Worm (Caenorhabditis elegans) whole organism, late embryonic: ENCODE results near the gene sqt-3.

Source experiments
- che-1 ChIP-seq: sonication (generic microtip); optimal IDR thresholded peaks from 2 replicates; lab custom pipeline; 2016; ENCODE audit warnings: mild to moderate bottlenecking, missing genetic modification characterization, missing compliant biosample characterization
- dve-1 ChIP-seq: sonication (generic microtip); optimal IDR thresholded peaks from 2 replicates; lab custom pipeline; 2017; ENCODE audit warnings: antibody characterized with exemption, mild to moderate bottlenecking, missing genetic modification characterization, missing compliant biosample characterization
- elt-2 ChIP-seq: sonication (generic microtip); optimal IDR thresholded peaks from 2 replicates; lab custom pipeline; 2016; ENCODE audit warnings: missing genetic modification reagents, missing genetic modification characterization, missing compliant biosample characterization
- sox-2 ChIP-seq: fragments of 200-800 bp; sonication (Bioruptor generic); IDR thresholded peaks from 2 replicates; pipeline ENCODE4 v1.3.6; 2022; ENCODE audit warnings: missing genetic modification reagents, missing genetic modification characterization, missing compliant biosample characterization
- unc-55 ChIP-seq: sonication (generic microtip); optimal IDR thresholded peaks from 2 replicates; lab custom pipeline; 2017; ENCODE audit warnings: missing biosample characterization, missing genetic modification reagents, missing genetic modification characterization
- unc-86 ChIP-seq: sonication (generic microtip); optimal IDR thresholded peaks from 2 replicates; lab custom pipeline; 2016; ENCODE audit warnings: missing genetic modification characterization, missing compliant biosample characterization

DNA sequence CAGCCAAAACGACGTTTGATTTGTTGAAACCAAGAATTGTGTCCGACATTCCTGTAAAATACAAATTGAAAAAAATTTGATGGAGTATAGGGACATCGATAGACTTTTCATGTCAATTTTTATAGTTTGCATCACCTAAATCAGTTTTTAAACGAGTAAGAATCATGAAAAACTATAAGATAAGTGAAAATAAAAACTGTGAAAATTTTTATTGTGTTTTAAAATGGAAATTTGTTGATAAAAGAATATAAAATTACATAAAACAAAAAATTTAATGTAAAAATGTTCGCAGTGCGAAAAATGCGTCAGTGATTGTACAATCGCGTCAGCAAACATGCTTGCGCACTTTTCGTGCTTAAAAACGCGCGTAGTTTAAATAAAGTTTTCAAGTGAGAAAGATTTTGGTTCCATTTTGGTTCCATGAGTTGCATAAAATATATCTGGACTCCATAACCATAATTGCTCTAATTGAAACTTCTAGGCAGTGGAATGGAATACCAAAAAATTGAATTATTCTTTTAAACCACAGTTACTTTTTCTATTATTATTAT is 9.1 kb upstream of the sqt-3 start, which contains the start of gene tomm-20:
- TF ChIP-seq unc-55 (GFP tag; lab: Kevin White, UChicago) = peak; percentile 3
- peak; percentile 69 for TF ChIP-seq dve-1 (tag; lab: Kevin White, UChicago)
- TF ChIP-seq sox-2 (GFP tag; lab: Robert Waterston, UW) = no peak
- TF ChIP-seq unc-86 = peak; percentile 71
- TF ChIP-seq elt-2 (tag; lab: Kevin White, UChicago) = peak; percentile 84
- TF ChIP-seq che-1 = no peak
